Worm (Caenorhabditis elegans): ENCODE data around the gene rpl-21.

DNA sequence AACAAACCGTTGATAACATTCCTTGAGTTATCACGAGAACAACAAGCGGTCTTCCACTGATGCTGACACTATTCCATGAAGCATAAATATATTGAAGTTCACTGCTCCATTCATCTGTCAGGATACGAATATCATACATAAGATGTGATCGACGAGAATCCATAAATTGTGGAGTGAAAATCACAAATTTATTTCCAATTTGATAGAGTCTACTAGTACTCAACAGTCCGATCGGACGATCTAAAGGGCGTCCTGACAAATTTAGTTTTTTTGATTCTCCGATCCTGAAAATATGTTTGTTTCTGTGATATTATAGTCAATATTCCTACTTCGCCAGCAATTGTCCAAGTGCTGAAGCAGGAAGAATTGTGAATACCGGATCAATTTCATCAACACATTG, 12.2 kb upstream of the rpl-21 start:
- TF ChIP-seq egl-27 (tag; optimal IDR thresholded peaks at IDR 0.05) (no peak), mdl-1 (tag; optimal IDR thresholded peaks at IDR 0.05) (no peak), jun-1 (tag; optimal IDR thresholded peaks at IDR 0.05) (no peak), aly-2 (tag; optimal IDR thresholded peaks at IDR 0.05) (no peak), nhr-77 (tag; optimal IDR thresholded peaks at IDR 0.05) (no peak), daf-12 (tag; optimal IDR thresholded peaks at IDR 0.05) (no peak), nhr-28 (tag; optimal IDR thresholded peaks at IDR 0.05) (no peak)
